Fruit fly (Drosophila melanogaster) whole organism, embryonic: ENCODE measurements around the gene PDCD-5.

Experiments used
- ATbp ChIP-seq: fragments of 200-800 bp; sonication (Bioruptor generic); optimal IDR thresholded peaks from 2 replicates; lab custom pipeline; 2017; ENCODE audit warnings: missing biosample characterization, mild to moderate bottlenecking, missing genetic modification characterization, missing genetic modification reagents
- Ada2b ChIP-seq: fragments of 200-800 bp; sonication (Bioruptor generic); IDR thresholded peaks from 2 replicates; pipeline ENCODE4 v1.3.6; 2022; ENCODE audit warnings: missing biosample characterization, missing genetic modification characterization
- Atf6 ChIP-seq: fragments of 200-800 bp; sonication (Bioruptor generic); IDR thresholded peaks from 2 replicates; pipeline ENCODE4 v1.3.6; 2022; ENCODE audit warnings: missing biosample characterization, missing genetic modification characterization
- CG10209 ChIP-seq: fragments of 200-800 bp; sonication (Bioruptor generic); optimal IDR thresholded peaks from 3 replicates; lab custom pipeline; 2017; ENCODE audit warnings: missing biosample characterization, mild to moderate bottlenecking, missing genetic modification characterization, missing genetic modification reagents
- CG10366 ChIP-seq: fragments of 200-800 bp; sonication (Bioruptor generic); IDR thresholded peaks from 2 replicates; pipeline ENCODE4 v1.3.6; 2022; ENCODE audit warnings: missing biosample characterization, missing genetic modification characterization
- CG13894 ChIP-seq: fragments of 200-800 bp; sonication (Bioruptor generic); optimal IDR thresholded peaks from 3 replicates; lab custom pipeline; 2018; ENCODE audit warnings: missing biosample characterization, mild to moderate bottlenecking, missing genetic modification characterization, moderate library complexity
- CG14441 ChIP-seq: fragments of 200-800 bp; sonication (Bioruptor generic); IDR thresholded peaks from 2 replicates; pipeline ENCODE4 v1.3.6; 2022; ENCODE audit warnings: missing biosample characterization, missing genetic modification characterization
- CG17385 ChIP-seq: fragments of 200-800 bp; sonication (Bioruptor generic); optimal IDR thresholded peaks from 3 replicates; lab custom pipeline; 2018; ENCODE audit warnings: missing biosample characterization, mild to moderate bottlenecking, missing genetic modification characterization
- CG17612 ChIP-seq: fragments of 200-800 bp; sonication (Bioruptor generic); IDR thresholded peaks from 2 replicates; pipeline ENCODE4 v1.3.6; 2022; ENCODE audit warnings: missing biosample characterization, missing genetic modification characterization
- CG18262 ChIP-seq: fragments of 200-800 bp; optimal IDR thresholded peaks from 3 replicates; lab custom pipeline; 2019; ENCODE audit warnings: missing biosample characterization, mild to moderate bottlenecking, missing genetic modification characterization, moderate library complexity
- CG2199 ChIP-seq: fragments of 200-800 bp; sonication (Bioruptor generic); IDR thresholded peaks from 3 replicates; pipeline ENCODE4 v1.3.6; 2022; ENCODE audit warnings: missing biosample characterization, missing genetic modification characterization
- CG2678 ChIP-seq: fragments of 200-800 bp; sonication (Bioruptor generic); optimal IDR thresholded peaks from 3 replicates; lab custom pipeline; 2019; ENCODE audit warnings: missing biosample characterization, mild to moderate bottlenecking, missing genetic modification characterization, moderate library complexity
- CG31388 ChIP-seq: fragments of 200-800 bp; sonication (Bioruptor generic); optimal IDR thresholded peaks from 2 replicates; lab custom pipeline; 2016; ENCODE audit warnings: missing biosample characterization, missing genetic modification characterization
- CG33557 ChIP-seq: fragments of 200-800 bp; sonication (Bioruptor generic); optimal IDR thresholded peaks from 2 replicates; lab custom pipeline; 2019; ENCODE audit warnings: missing biosample characterization, mild to moderate bottlenecking, missing genetic modification characterization, moderate library complexity
- CG34422 ChIP-seq: fragments of 200-800 bp; sonication (Bioruptor generic); IDR thresholded peaks from 3 replicates; pipeline ENCODE4 v1.3.6; 2022; ENCODE audit warnings: missing biosample characterization, missing genetic modification characterization
- CG6813 ChIP-seq: fragments of 200-800 bp; sonication (Bioruptor generic); optimal IDR thresholded peaks from 2 replicates; lab custom pipeline; 2017; ENCODE audit warnings: missing biosample characterization, missing genetic modification characterization, mild to moderate bottlenecking, moderate library complexity, missing genetic modification reagents
- CG7745 ChIP-seq: fragments of 200-800 bp; sonication (Bioruptor generic); optimal IDR thresholded peaks from 2 replicates; lab custom pipeline; 2018; ENCODE audit warnings: missing biosample characterization, mild to moderate bottlenecking, missing genetic modification characterization, moderate library complexity
- CG7928 ChIP-seq: fragments of 200-800 bp; sonication (Bioruptor generic); optimal IDR thresholded peaks from 2 replicates; lab custom pipeline; 2017; ENCODE audit warnings: missing biosample characterization, mild to moderate bottlenecking, missing genetic modification characterization
- CG7987 ChIP-seq: fragments of 200-800 bp; sonication (Bioruptor generic); optimal IDR thresholded peaks from 2 replicates; lab custom pipeline; 2018; ENCODE audit warnings: missing biosample characterization, mild to moderate bottlenecking, missing genetic modification characterization, moderate library complexity
- CG8290 ChIP-seq, 3 experiments: fragments of 200-800 bp; sonication (Bioruptor generic); optimal IDR thresholded peaks; 2 replicates each; lab custom pipeline; 2016 to 2019; ENCODE audit warnings: missing biosample characterization in 3 of 3, missing genetic modification characterization in 3 of 3, mild to moderate bottlenecking in 2 of 3, moderate library complexity in 1 of 3
- CG8924 ChIP-seq: fragments of 200-800 bp; optimal IDR thresholded peaks from 3 replicates; lab custom pipeline; 2019; ENCODE audit warnings: missing biosample characterization, mild to moderate bottlenecking, missing genetic modification characterization, moderate library complexity
- CG8944 ChIP-seq: fragments of 200-800 bp; sonication (Bioruptor generic); optimal IDR thresholded peaks from 3 replicates; lab custom pipeline; 2016; ENCODE audit warnings: missing biosample characterization, missing genetic modification characterization
- CG9727 ChIP-seq: fragments of 200-800 bp; sonication (Bioruptor generic); optimal IDR thresholded peaks from 3 replicates; lab custom pipeline; 2017; ENCODE audit warnings: missing biosample characterization, mild to moderate bottlenecking, missing genetic modification characterization
- CoRest ChIP-seq: fragments of 200-800 bp; sonication (Bioruptor generic); optimal IDR thresholded peaks from 3 replicates; lab custom pipeline; 2018; ENCODE audit warnings: missing biosample characterization, mild to moderate bottlenecking, missing genetic modification characterization, moderate library complexity
- E2f1 ChIP-seq: fragments of 200-800 bp; sonication (Bioruptor generic); IDR thresholded peaks from 2 replicates; pipeline ENCODE4 v1.3.6; 2022; ENCODE audit warnings: missing biosample characterization, missing genetic modification characterization
- ERR ChIP-seq: fragments of 200-800 bp; sonication (Bioruptor generic); optimal IDR thresholded peaks from 2 replicates; lab custom pipeline; 2016; ENCODE audit warnings: missing biosample characterization, missing genetic modification characterization
- Ravus ChIP-seq: fragments of 200-800 bp; sonication (Bioruptor generic); IDR thresholded peaks from 2 replicates; pipeline ENCODE4 v1.3.6; 2022; ENCODE audit warnings: missing biosample characterization, missing genetic modification characterization
- al ChIP-seq: fragments of 200-800 bp; sonication (Bioruptor generic); IDR thresholded peaks from 2 replicates; pipeline ENCODE4 v1.3.6; 2022; ENCODE audit warnings: missing biosample characterization, missing genetic modification characterization
- bsh ChIP-seq, 2 experiments: fragments of 200-800 bp; sonication (Bioruptor generic); optimal IDR thresholded peaks; 2 replicates each; lab custom pipeline; 2017 to 2018; ENCODE audit warnings: mild to moderate bottlenecking in 2 of 2, missing biosample characterization in 2 of 2, missing genetic modification characterization in 2 of 2, moderate library complexity in 1 of 2
- cato ChIP-seq: fragments of 200-800 bp; sonication (Bioruptor generic); optimal IDR thresholded peaks from 2 replicates; lab custom pipeline; 2016; ENCODE audit warnings: missing biosample characterization, missing genetic modification characterization, borderline replicate concordance
- corto ChIP-seq: fragments of 200-800 bp; sonication (Bioruptor generic); optimal IDR thresholded peaks from 2 replicates; lab custom pipeline; 2016; ENCODE audit warnings: missing biosample characterization, mild to moderate bottlenecking, missing genetic modification characterization, moderate library complexity
- dan ChIP-seq: fragments of 200-800 bp; sonication (Bioruptor generic); IDR thresholded peaks from 2 replicates; pipeline ENCODE4 v1.3.6; 2022; ENCODE audit warnings: missing biosample characterization, missing genetic modification characterization
- danr ChIP-seq: fragments of 200-800 bp; sonication (Bioruptor generic); IDR thresholded peaks from 2 replicates; pipeline ENCODE4 v1.3.6; 2022; ENCODE audit warnings: missing biosample characterization, missing genetic modification characterization
- gem ChIP-seq: fragments of 200-800 bp; sonication (Bioruptor generic); optimal IDR thresholded peaks from 2 replicates; lab custom pipeline; 2019; ENCODE audit warnings: missing biosample characterization, mild to moderate bottlenecking, missing genetic modification characterization, moderate library complexity
- grau ChIP-seq: fragments of 200-800 bp; optimal IDR thresholded peaks from 3 replicates; lab custom pipeline; 2019; ENCODE audit warnings: missing biosample characterization, mild to moderate bottlenecking, missing genetic modification characterization, moderate library complexity
- h ChIP-seq: fragments of >200 bp; optimal IDR thresholded peaks from 2 replicates; lab custom pipeline; 2017
- lbe ChIP-seq: fragments of 200-800 bp; sonication (Bioruptor generic); optimal IDR thresholded peaks from 2 replicates; lab custom pipeline; 2016; ENCODE audit warnings: missing biosample characterization, mild to moderate bottlenecking, missing genetic modification characterization
- lola ChIP-seq, 3 experiments: fragments of >200 bp in 2 of 3; fragments of 200-800 bp in 1 of 3; sonication (Bioruptor generic) in 1 of 3; optimal IDR thresholded peaks; 2 replicates each; lab custom pipeline; 2017 to 2019; ENCODE audit warnings: missing biosample characterization in 3 of 3, missing genetic modification characterization in 3 of 3, mild to moderate bottlenecking in 1 of 3, moderate library complexity in 1 of 3
- lov ChIP-seq, 2 experiments: fragments of 200-800 bp in 1 of 2; fragments of >200 bp in 1 of 2; sonication (Bioruptor generic) in 1 of 2; IDR thresholded peaks in 1 of 2; optimal IDR thresholded peaks in 1 of 2; 2 replicates in 1 of 2; 3 replicates in 1 of 2; pipeline versions ENCODE4 v1.3.6 to Lab custom; 2017 to 2022; ENCODE audit warnings: missing biosample characterization in 1 of 2, missing genetic modification characterization in 1 of 2
- nom ChIP-seq: fragments of 200-800 bp; sonication (Bioruptor generic); optimal IDR thresholded peaks from 2 replicates; lab custom pipeline; 2017; ENCODE audit warnings: missing biosample characterization, missing genetic modification characterization, mild to moderate bottlenecking, moderate library complexity, missing genetic modification reagents
- otp ChIP-seq: fragments of 200-800 bp; sonication (Bioruptor generic); IDR thresholded peaks from 3 replicates; pipeline ENCODE4, ENCODE4 v1.3.6; 2022; ENCODE audit warnings: missing biosample characterization, missing genetic modification characterization
- ttk ChIP-seq: fragments of 200-800 bp; sonication (Bioruptor generic); IDR thresholded peaks from 2 replicates; pipeline ENCODE4 v2.1.2; 2022; ENCODE audit warnings: missing biosample characterization, missing genetic modification characterization
- wor ChIP-seq: fragments of 200-800 bp; sonication (Bioruptor generic); IDR thresholded peaks from 2 replicates; pipeline ENCODE4 v1.3.6; 2022; ENCODE audit warnings: missing biosample characterization, missing genetic modification characterization
- zfh1 ChIP-seq: fragments of 200-800 bp; sonication (Bioruptor generic); IDR thresholded peaks from 3 replicates; pipeline ENCODE4 v1.3.6; 2022; ENCODE audit warnings: missing biosample characterization, missing genetic modification characterization

Gene PDCD-5

DNA sequence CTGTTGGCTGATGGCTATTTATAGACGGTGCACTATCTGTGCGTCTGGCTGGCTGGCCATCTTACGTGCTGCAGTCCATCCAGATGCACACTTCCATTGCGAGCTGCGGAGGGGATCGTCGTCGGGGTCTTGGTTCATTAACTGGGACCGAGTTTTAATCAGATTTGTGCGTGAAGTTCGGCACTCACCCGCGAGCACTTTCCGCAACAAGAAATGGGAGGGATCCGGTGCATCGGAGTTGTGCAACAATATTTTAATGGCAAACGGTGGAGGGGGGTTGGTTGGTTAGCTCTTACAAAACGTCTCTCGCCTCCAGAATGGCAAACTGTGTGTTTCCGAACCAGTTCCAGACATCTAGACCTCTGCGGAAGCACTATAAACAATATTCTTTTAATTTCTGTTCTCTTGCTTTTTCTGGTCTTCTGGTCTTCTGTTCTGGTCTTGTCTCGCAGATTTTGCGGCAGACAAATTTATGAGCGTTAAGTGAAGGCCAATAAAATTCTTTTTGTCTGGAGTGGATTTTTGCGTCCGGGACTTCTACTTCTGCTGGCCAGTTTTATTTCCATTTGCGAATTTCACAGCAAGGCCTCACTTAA lies 35.2 kb downstream of the PDCD-5 start:
- TF ChIP-seq CG10366 (GFP tag; lab: Robert Waterston, UW) (no peak), cato (GFP tag; lab: Kevin White, UChicago) (no peak), CG8290 (GFP tag; optimal IDR thresholded peaks at IDR 0.05; lab: Kevin White, UChicago) (no peak), CG8290 (tag; optimal IDR thresholded peaks at IDR 0.05; lab: Kevin White, UChicago) (no peak), nom (GFP tag; lab: Kevin White, UChicago) (peak; percentile 38), CG31388 (GFP tag; lab: Kevin White, UChicago) (no peak), CG2199 (no peak), corto (GFP tag; lab: Kevin White, UChicago) (no peak), CG17385 (GFP tag; lab: Kevin White, UChicago) (no peak), Ravus (GFP tag; lab: Robert Waterston, UW) (no peak), al (0 out of 2 replicates have a peak, but pooled peaks have one; percentile 13)

DNA sequence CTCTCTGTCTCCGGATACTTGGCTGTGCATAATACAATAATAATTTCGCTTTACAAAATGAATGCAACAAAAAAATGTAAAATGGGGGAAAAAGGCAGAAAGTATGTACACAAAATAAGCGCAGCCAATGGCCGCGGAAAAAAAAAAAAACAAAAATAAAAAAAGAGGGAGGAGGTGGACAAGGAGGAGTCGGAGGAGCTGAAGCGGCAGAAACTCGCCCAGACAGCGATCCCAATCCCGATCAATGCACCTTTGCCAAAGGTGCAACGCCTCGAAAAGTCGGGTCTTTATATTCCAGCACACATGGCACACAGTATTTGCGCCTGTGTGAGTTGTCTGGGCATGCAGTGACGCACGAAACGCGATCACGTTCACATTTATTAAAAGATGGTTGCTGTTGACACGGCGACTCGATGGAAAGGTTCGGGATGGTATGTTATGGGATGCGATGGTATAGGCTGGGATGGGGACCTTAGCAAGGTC lies 36.3 kb downstream of the PDCD-5 start:
- no peak for TF ChIP-seq Atf6 (GFP tag; lab: Robert Waterston, UW)
- no peak for TF ChIP-seq CG8924
- no peak for TF ChIP-seq CG7928 (GFP tag; lab: Kevin White, UChicago)
- peak; percentile 81 for TF ChIP-seq lbe (GFP tag; lab: Kevin White, UChicago)
- TF ChIP-seq h, result no peak
- TF ChIP-seq grau (tag; lab: Kevin White, UChicago), result no peak
- TF ChIP-seq CG7745 (tag; lab: Kevin White, UChicago), result no peak
- no peak for TF ChIP-seq CG7987 (GFP tag; lab: Kevin White, UChicago)
- TF ChIP-seq otp (GFP tag; lab: Robert Waterston, UW), result no peak
- TF ChIP-seq bsh (GFP tag; optimal IDR thresholded peaks at IDR 0.05; lab: Kevin White, UChicago), result peak in 1 of 2 experiments; percentile 20
- TF ChIP-seq E2f1 (GFP tag; lab: Robert Waterston, UW), result no peak
- no peak for TF ChIP-seq CG17612 (GFP tag; lab: Robert Waterston, UW)
- no peak for TF ChIP-seq Ada2b (GFP tag; lab: Robert Waterston, UW)
- no peak for TF ChIP-seq cato (GFP tag; lab: Kevin White, UChicago)
- TF ChIP-seq CG8944 (GFP tag; lab: Kevin White, UChicago), result no peak
- no peak for TF ChIP-seq ERR
- peak; percentile 60 for TF ChIP-seq corto (GFP tag; lab: Kevin White, UChicago)
- 0 out of 3 replicates have a peak, but pooled peaks have one; percentile 30 for TF ChIP-seq zfh1
- no peak for TF ChIP-seq CG34422 (GFP tag; lab: Robert Waterston, UW)
- TF ChIP-seq ttk (GFP tag; lab: Robert Waterston, UW), result no peak
- TF ChIP-seq dan, result no peak
- peak; percentile 75 for TF ChIP-seq nom (GFP tag; lab: Kevin White, UChicago)

DNA sequence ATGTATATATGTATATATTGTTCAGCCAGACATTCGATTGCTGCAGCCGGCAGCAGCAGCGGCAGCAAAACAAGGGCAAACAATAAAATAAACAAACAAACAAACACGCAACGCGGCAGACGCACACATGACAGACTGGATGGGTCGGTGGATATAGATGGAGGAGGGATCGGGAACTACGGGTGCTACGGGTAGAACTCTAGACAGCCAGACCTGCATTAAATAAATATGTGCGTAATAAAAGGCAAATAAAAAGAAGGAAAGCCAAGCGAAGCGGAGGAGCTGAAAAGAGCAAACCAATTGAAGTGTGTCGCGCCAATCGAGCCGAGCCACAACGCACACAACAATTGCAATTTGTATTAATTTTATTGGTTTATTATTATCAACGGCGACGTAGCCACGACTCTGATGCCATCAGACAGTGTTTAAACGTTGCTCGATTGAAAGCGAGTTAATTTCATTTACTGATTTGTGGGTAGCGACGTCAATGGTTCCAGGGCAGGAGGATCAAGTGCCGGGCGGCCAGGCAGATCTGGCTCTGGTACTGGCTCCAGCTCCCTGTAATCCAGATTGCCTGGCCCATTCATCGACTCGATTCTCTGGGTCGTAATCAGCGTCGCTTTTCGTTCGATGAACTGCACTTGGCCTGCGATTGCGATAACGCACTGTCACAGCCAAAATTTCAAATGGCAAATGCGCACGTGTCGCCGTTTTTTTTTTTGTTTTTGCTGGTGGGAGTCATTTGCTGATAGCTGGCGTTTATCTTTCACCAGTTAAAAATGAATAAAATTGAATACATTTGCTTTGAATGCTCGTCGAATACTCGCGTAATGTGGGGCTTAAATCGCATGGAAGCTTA lies 37.8 kb downstream of the PDCD-5 start:
- peak; percentile 62 for TF ChIP-seq CG6813 (GFP tag; lab: Kevin White, UChicago)
- TF ChIP-seq gem (tag; lab: Kevin White, UChicago), result peak; percentile 41
- peak; percentile 31 for TF ChIP-seq CG13894 (tag; lab: Kevin White, UChicago)
- no peak for TF ChIP-seq lov (optimal IDR thresholded peaks at IDR 0.05; lab: Kevin White, UChicago)
- TF ChIP-seq lov (GFP tag; IDR thresholded peaks at IDR 0.05; lab: Robert Waterston, UW), result no peak
- peak; percentile 2 for TF ChIP-seq CG9727 (GFP tag; lab: Kevin White, UChicago)
- peak; percentile 75 for TF ChIP-seq ATbp (GFP tag; lab: Kevin White, UChicago)
- TF ChIP-seq CG14441, result no peak
- peak; percentile 18 for TF ChIP-seq CoRest (tag; lab: Kevin White, UChicago)
- no peak for TF ChIP-seq danr (GFP tag; lab: Robert Waterston, UW)
- peak; percentile 21 for TF ChIP-seq CG2678
- TF ChIP-seq lola (GFP tag; optimal IDR thresholded peaks at IDR 0.05; lab: Kevin White, UChicago), result peak in 1 of 3 experiments; percentile 50
- TF ChIP-seq wor (GFP tag; lab: Robert Waterston, UW), result no peak
- peak; percentile 66 for TF ChIP-seq CG33557
- TF ChIP-seq CG10209 (GFP tag; lab: Kevin White, UChicago), result peak; percentile 52
- peak; percentile 36 for TF ChIP-seq CG18262 (tag; lab: Kevin White, UChicago)
